Fruit fly (Drosophila melanogaster) whole organism, embryonic: ENCODE results near the gene CG14718.

Experiments used
- Adf1 ChIP-seq: fragments of 200-800 bp; sonication (Bioruptor generic); IDR thresholded peaks from 2 replicates; pipeline ENCODE4 v1.3.6; 2022; ENCODE audit warnings: missing biosample characterization, missing genetic modification characterization
- Aef1 ChIP-seq: fragments of 200-800 bp; sonication (Bioruptor generic); IDR thresholded peaks from 3 replicates; pipeline ENCODE4 v1.3.6; 2022; ENCODE audit warnings: missing biosample characterization, missing genetic modification characterization
- BEAF-32 ChIP-seq: fragments of 200-800 bp; sonication (Bioruptor generic); optimal IDR thresholded peaks from 3 replicates; lab custom pipeline; 2017; ENCODE audit warnings: missing biosample characterization, missing genetic modification characterization, mild to moderate bottlenecking, moderate library complexity, missing genetic modification reagents
- Bdp1 ChIP-seq: fragments of 200-800 bp; sonication (Bioruptor generic); optimal IDR thresholded peaks from 3 replicates; lab custom pipeline; 2016; ENCODE audit warnings: missing biosample characterization, missing genetic modification characterization
- CG10462 ChIP-seq: fragments of 200-800 bp; sonication (Bioruptor generic); optimal IDR thresholded peaks from 2 replicates; lab custom pipeline; 2016; ENCODE audit warnings: missing biosample characterization, missing genetic modification characterization
- CG11456 ChIP-seq: fragments of 200-800 bp; sonication (Bioruptor generic); IDR thresholded peaks from 3 replicates; pipeline ENCODE4 v1.3.6; 2022; ENCODE audit warnings: missing biosample characterization, missing genetic modification characterization
- CG12104 ChIP-seq: fragments of 200-800 bp; sonication (Bioruptor generic); optimal IDR thresholded peaks from 3 replicates; lab custom pipeline; 2016; ENCODE audit warnings: missing biosample characterization, missing genetic modification characterization
- CG12744 ChIP-seq: fragments of 200-800 bp; sonication (Bioruptor generic); optimal IDR thresholded peaks from 2 replicates; lab custom pipeline; 2016; ENCODE audit warnings: missing biosample characterization, missing genetic modification characterization
- CG13123 ChIP-seq: fragments of 200-800 bp; sonication (Bioruptor generic); optimal IDR thresholded peaks from 2 replicates; lab custom pipeline; 2016; ENCODE audit warnings: missing biosample characterization, missing genetic modification characterization
- CG14860 ChIP-seq: fragments of 200-800 bp; sonication (Bioruptor generic); IDR thresholded peaks from 3 replicates; pipeline ENCODE4 v1.3.6; 2022; ENCODE audit warnings: missing biosample characterization, missing genetic modification characterization; ENCODE audit not compliant: partially characterized antibody
- CG15601 ChIP-seq: fragments of 200-800 bp; sonication (Bioruptor generic); optimal IDR thresholded peaks from 3 replicates; lab custom pipeline; 2019; ENCODE audit warnings: missing biosample characterization, mild to moderate bottlenecking, missing genetic modification characterization, moderate library complexity
- CG17802 ChIP-seq: fragments of 200-800 bp; sonication (Bioruptor generic); optimal IDR thresholded peaks from 2 replicates; lab custom pipeline; 2018; ENCODE audit warnings: missing biosample characterization, mild to moderate bottlenecking, missing genetic modification characterization, moderate library complexity
- CG1792 ChIP-seq: fragments of 200-800 bp; sonication (Bioruptor generic); optimal IDR thresholded peaks from 2 replicates; lab custom pipeline; 2016; ENCODE audit warnings: missing biosample characterization, missing genetic modification characterization
- CG31224 ChIP-seq: fragments of 200-800 bp; sonication (Bioruptor generic); IDR thresholded peaks from 2 replicates; pipeline ENCODE4 v1.3.6; 2022; ENCODE audit warnings: missing biosample characterization, missing genetic modification characterization
- CG31365 ChIP-seq: fragments of 200-800 bp; sonication (Bioruptor generic); optimal IDR thresholded peaks from 2 replicates; lab custom pipeline; 2018; ENCODE audit warnings: missing biosample characterization, mild to moderate bottlenecking, missing genetic modification characterization
- CG33557 ChIP-seq: fragments of 200-800 bp; sonication (Bioruptor generic); optimal IDR thresholded peaks from 2 replicates; lab custom pipeline; 2019; ENCODE audit warnings: missing biosample characterization, mild to moderate bottlenecking, missing genetic modification characterization, moderate library complexity
- CG4328 ChIP-seq: fragments of 200-800 bp; sonication (Bioruptor generic); optimal IDR thresholded peaks from 3 replicates; lab custom pipeline; 2017; ENCODE audit warnings: missing biosample characterization, missing genetic modification reagents, missing genetic modification characterization
- CG4820 ChIP-seq: fragments of 200-800 bp; sonication (Bioruptor generic); optimal IDR thresholded peaks from 3 replicates; lab custom pipeline; 2016; ENCODE audit warnings: missing biosample characterization, missing genetic modification characterization
- CG6683 ChIP-seq: fragments of 200-800 bp; sonication (Bioruptor generic); optimal IDR thresholded peaks from 2 replicates; lab custom pipeline; 2017; ENCODE audit warnings: missing biosample characterization, mild to moderate bottlenecking, missing genetic modification characterization, missing genetic modification reagents
- CG8359 ChIP-seq: fragments of 200-800 bp; sonication (Bioruptor generic); optimal IDR thresholded peaks from 2 replicates; lab custom pipeline; 2017; ENCODE audit warnings: missing biosample characterization, mild to moderate bottlenecking, missing genetic modification characterization, borderline replicate concordance
- CG9876 ChIP-seq: fragments of 200-800 bp; sonication (Bioruptor generic); optimal IDR thresholded peaks from 2 replicates; lab custom pipeline; 2016; ENCODE audit warnings: missing biosample characterization, missing genetic modification characterization
- CTCF ChIP-seq: fragments of 200-800 bp; sonication (Bioruptor generic); optimal IDR thresholded peaks from 2 replicates; lab custom pipeline; 2017; ENCODE audit warnings: missing biosample characterization, mild to moderate bottlenecking, missing genetic modification characterization, moderate library complexity
- Fer3 ChIP-seq: fragments of 200-800 bp; sonication (Bioruptor generic); optimal IDR thresholded peaks from 2 replicates; lab custom pipeline; 2018; ENCODE audit warnings: missing biosample characterization, mild to moderate bottlenecking, missing genetic modification characterization, moderate library complexity
- HLHmδ ChIP-seq: fragments of 200-800 bp; sonication (Bioruptor generic); optimal IDR thresholded peaks from 2 replicates; lab custom pipeline; 2018; ENCODE audit warnings: missing biosample characterization, mild to moderate bottlenecking, missing genetic modification characterization, moderate library complexity
- Hmr ChIP-seq: fragments of 200-800 bp; sonication (Bioruptor generic); optimal IDR thresholded peaks from 3 replicates; lab custom pipeline; 2017; ENCODE audit warnings: mild to moderate bottlenecking, missing biosample characterization, missing genetic modification reagents, missing genetic modification characterization
- Kr ChIP-seq: fragments of 200-800 bp; sonication (Bioruptor generic); optimal IDR thresholded peaks from 2 replicates; lab custom pipeline; 2017; ENCODE audit warnings: missing biosample characterization, mild to moderate bottlenecking, missing genetic modification characterization
- NC2β ChIP-seq: fragments of 200-800 bp; sonication (Bioruptor generic); optimal IDR thresholded peaks from 2 replicates; lab custom pipeline; 2016; ENCODE audit warnings: missing biosample characterization, missing genetic modification characterization
- NFAT ChIP-seq: fragments of 200-800 bp; sonication (Bioruptor generic); IDR thresholded peaks from 2 replicates; pipeline ENCODE4 v1.3.6; 2022; ENCODE audit warnings: missing biosample characterization, missing genetic modification characterization
- Nf-YC ChIP-seq: fragments of 200-800 bp; optimal IDR thresholded peaks from 3 replicates; lab custom pipeline; 2019; ENCODE audit warnings: missing biosample characterization, mild to moderate bottlenecking, missing genetic modification characterization, moderate library complexity
- Xbp1 ChIP-seq: fragments of 200-800 bp; sonication (Bioruptor generic); optimal IDR thresholded peaks from 3 replicates; lab custom pipeline; 2016; ENCODE audit warnings: missing biosample characterization, mild to moderate bottlenecking, missing genetic modification characterization
- Xrp1 ChIP-seq: fragments of 200-800 bp; sonication (Bioruptor generic); IDR thresholded peaks from 2 replicates; pipeline ENCODE4 v1.3.6; 2022; ENCODE audit warnings: missing biosample characterization, missing genetic modification characterization
- abd-A ChIP-seq: fragments of 200-800 bp; sonication (Bioruptor generic); optimal IDR thresholded peaks from 3 replicates; lab custom pipeline; 2019; ENCODE audit warnings: missing biosample characterization, mild to moderate bottlenecking, missing genetic modification characterization, moderate library complexity
- amos ChIP-seq: fragments of 200-800 bp; sonication (Bioruptor generic); IDR thresholded peaks from 2 replicates; pipeline ENCODE4 v1.3.6; 2022; ENCODE audit warnings: missing biosample characterization, missing genetic modification characterization; ENCODE audit not compliant: partially characterized antibody
- ato ChIP-seq: fragments of 200-800 bp; sonication (Bioruptor generic); IDR thresholded peaks from 2 replicates; pipeline ENCODE4 v1.3.6; 2022; ENCODE audit warnings: missing biosample characterization, missing genetic modification characterization; ENCODE audit not compliant: partially characterized antibody
- cwo ChIP-seq: fragments of 200-800 bp; sonication (Bioruptor generic); optimal IDR thresholded peaks from 3 replicates; lab custom pipeline; 2017; ENCODE audit warnings: missing biosample characterization, missing genetic modification characterization, mild to moderate bottlenecking, moderate library complexity, missing genetic modification reagents
- disco-r ChIP-seq: fragments of 200-800 bp; sonication (Bioruptor generic); optimal IDR thresholded peaks from 2 replicates; lab custom pipeline; 2016; ENCODE audit warnings: missing biosample characterization, missing genetic modification characterization
- dpn ChIP-seq, 2 experiments: fragments of 200-800 bp; sonication (Bioruptor generic); optimal IDR thresholded peaks; 3 replicates each; lab custom pipeline; 2016; ENCODE audit warnings: missing biosample characterization in 2 of 2, missing genetic modification characterization in 2 of 2
- gem ChIP-seq: fragments of 200-800 bp; sonication (Bioruptor generic); optimal IDR thresholded peaks from 2 replicates; lab custom pipeline; 2019; ENCODE audit warnings: missing biosample characterization, mild to moderate bottlenecking, missing genetic modification characterization, moderate library complexity
- kah ChIP-seq: fragments of 200-800 bp; sonication (Bioruptor generic); optimal IDR thresholded peaks from 2 replicates; lab custom pipeline; 2018; ENCODE audit warnings: missing biosample characterization, mild to moderate bottlenecking, missing genetic modification characterization
- kay ChIP-seq: fragments of 200-800 bp; sonication (Bioruptor generic); optimal IDR thresholded peaks from 2 replicates; lab custom pipeline; 2016; ENCODE audit warnings: missing biosample characterization, missing genetic modification characterization
- knrl ChIP-seq: fragments of 200-800 bp; sonication (Bioruptor generic); IDR thresholded peaks from 3 replicates; pipeline ENCODE4 v1.3.6; 2022; ENCODE audit warnings: missing biosample characterization, missing genetic modification characterization; ENCODE audit not compliant: partially characterized antibody
- nau ChIP-seq: fragments of 200-800 bp; sonication (Bioruptor generic); optimal IDR thresholded peaks from 3 replicates; lab custom pipeline; 2017; ENCODE audit warnings: missing biosample characterization, mild to moderate bottlenecking, missing genetic modification characterization, missing genetic modification reagents
- otp ChIP-seq: fragments of 200-800 bp; sonication (Bioruptor generic); IDR thresholded peaks from 3 replicates; pipeline ENCODE4, ENCODE4 v1.3.6; 2022; ENCODE audit warnings: missing biosample characterization, missing genetic modification characterization
- peb ChIP-seq: fragments of 200-800 bp; sonication (Bioruptor generic); IDR thresholded peaks from 2 replicates; pipeline ENCODE4 v1.3.6; 2022; ENCODE audit warnings: missing biosample characterization, missing genetic modification characterization
- repo ChIP-seq: fragments of 200-800 bp; sonication (Bioruptor generic); optimal IDR thresholded peaks from 2 replicates; lab custom pipeline; 2016; ENCODE audit warnings: missing biosample characterization, missing genetic modification characterization
- row ChIP-seq: fragments of 200-800 bp; sonication (Bioruptor generic); IDR thresholded peaks from 3 replicates; pipeline ENCODE4 v1.3.6; 2022; ENCODE audit warnings: missing biosample characterization, missing genetic modification characterization
- sim ChIP-seq: fragments of 200-800 bp; sonication (Bioruptor generic); IDR thresholded peaks from 2 replicates; pipeline ENCODE4 v1.3.6; 2022; ENCODE audit warnings: missing biosample characterization, missing genetic modification characterization
- vfl ChIP-seq: fragments of 200-800 bp; sonication (Bioruptor generic); optimal IDR thresholded peaks from 2 replicates; lab custom pipeline; 2016; ENCODE audit warnings: missing biosample characterization, missing genetic modification characterization
- vvl ChIP-seq: fragments of 200-800 bp; sonication (Bioruptor generic); IDR thresholded peaks from 2 replicates; pipeline ENCODE4 v1.3.6; 2022; ENCODE audit warnings: missing biosample characterization, missing genetic modification characterization
- zen2 ChIP-seq: fragments of 200-800 bp; sonication (Bioruptor generic); IDR thresholded peaks from 3 replicates; pipeline ENCODE4 v1.3.6; 2022; ENCODE audit warnings: missing biosample characterization, missing genetic modification characterization; ENCODE audit not compliant: partially characterized antibody
- zf30C ChIP-seq: fragments of 200-800 bp; sonication (Bioruptor generic); optimal IDR thresholded peaks from 3 replicates; lab custom pipeline; 2018; ENCODE audit warnings: missing biosample characterization, mild to moderate bottlenecking, missing genetic modification characterization

Gene CG14718

dm6 chr3R:11678016-11678415 is 22.4 kb upstream of the CG14718 start, which contains the start of gene CG18476 (continued):
- TF ChIP-seq Aef1 (GFP tag; lab: Robert Waterston, UW) (peak; percentile 92), ato (GFP tag; lab: Robert Waterston, UW) (no peak), CG17802 (peak; percentile 79), vvl (GFP tag; lab: Robert Waterston, UW) (peak; percentile 96), Xrp1 (peak; percentile 96), Hmr (GFP tag; lab: Kevin White, UChicago) (peak; percentile 91), CG13123 (GFP tag; lab: Kevin White, UChicago) (peak; percentile 66), Bdp1 (GFP tag; lab: Kevin White, UChicago) (peak; percentile 29), cwo (GFP tag; lab: Kevin White, UChicago) (peak; percentile 79), CG33557 (GFP tag; lab: Kevin White, UChicago) (peak; percentile 85), CG14860 (no peak), Nf-YC (peak; percentile 84), knrl (GFP tag; lab: Robert Waterston, UW) (no peak), disco-r (GFP tag; lab: Kevin White, UChicago) (peak; percentile 38), Xbp1 (peak; percentile 93), abd-A (tag; lab: Kevin White, UChicago) (no peak), CG10462 (peak; percentile 72), Fer3 (tag; lab: Kevin White, UChicago) (peak; percentile 93), CTCF (GFP tag; lab: Kevin White, UChicago) (peak; percentile 34), zf30C (no peak), repo (GFP tag; lab: Kevin White, UChicago) (peak; percentile 21), row (peak; percentile 96), CG11456 (GFP tag; lab: Robert Waterston, UW) (peak; percentile 92), Adf1 (GFP tag; lab: Robert Waterston, UW) (peak; percentile 73), CG31365 (tag; lab: Kevin White, UChicago) (peak; percentile 32), CG15601 (tag; lab: Kevin White, UChicago) (peak; percentile 91), gem (tag; lab: Kevin White, UChicago) (peak; percentile 97), nau (GFP tag; lab: Kevin White, UChicago) (no peak), peb (GFP tag; lab: Robert Waterston, UW) (peak; percentile 83), CG4820 (GFP tag; lab: Kevin White, UChicago) (peak; percentile 90), otp (GFP tag; lab: Robert Waterston, UW) (peak; percentile 75; the same call in 2 of the 3 replicates), CG8359 (peak; percentile 73), CG9876 (no peak), sim (GFP tag; lab: Robert Waterston, UW) (peak; percentile 67; the same call in 1 of the 2 replicates), dpn (GFP tag; optimal IDR thresholded peaks at IDR 0.05; lab: Kevin White, UChicago) (peak; percentile 76 to 89), vfl (GFP tag; lab: Kevin White, UChicago) (peak; percentile 69), zen2 (GFP tag; lab: Robert Waterston, UW) (no peak), NFAT (GFP tag; lab: Robert Waterston, UW) (peak; percentile 90), CG12104 (GFP tag; lab: Kevin White, UChicago) (peak; percentile 89), kay (GFP tag; lab: Kevin White, UChicago) (peak; percentile 84), Kr (GFP tag; lab: Kevin White, UChicago) (no peak), HLHmδ (GFP tag; lab: Kevin White, UChicago) (no peak), BEAF-32 (GFP tag; lab: Kevin White, UChicago) (peak; percentile 26), NC2β (peak; percentile 54), amos (GFP tag; lab: Robert Waterston, UW) (no peak), CG6683 (peak; percentile 73), CG4328 (peak; percentile 75), CG1792 (GFP tag; lab: Kevin White, UChicago) (peak; percentile 39), CG12744 (GFP tag; lab: Kevin White, UChicago) (peak; percentile 37), kah (GFP tag; lab: Kevin White, UChicago) (peak; percentile 72), CG31224 (peak; percentile 86)
